Worm (Caenorhabditis elegans) whole organism, L1 larva: ENCODE results near the gene Y27F2A.6.

ENCODE experiments used
- elt-3 ChIP-seq, 6 experiments: fragments of 150-350 bp in 1 of 6; sonication (generic microtip); optimal IDR thresholded peaks; 2 replicates each; lab custom pipeline; 2017 to 2018; ENCODE audit warnings: missing biosample characterization in 6 of 6, missing genetic modification characterization in 6 of 6, inconsistent platforms in 1 of 6
- nhr-11 ChIP-seq: fragments of 150-350 bp; optimal IDR thresholded peaks from 2 replicates; lab custom pipeline; 2014; ENCODE audit warnings: missing biosample characterization, missing genetic modification characterization
- nhr-76 ChIP-seq: sonication (generic microtip); optimal IDR thresholded peaks from 2 replicates; lab custom pipeline; 2017; ENCODE audit warnings: missing biosample characterization, missing genetic modification characterization
- tbx-2 ChIP-seq: sonication (generic microtip); optimal IDR thresholded peaks from 2 replicates; lab custom pipeline; 2016; ENCODE audit warnings: missing genetic modification characterization, missing compliant biosample characterization
- unc-62 ChIP-seq: fragments of 150-350 bp; optimal IDR thresholded peaks from 2 replicates; lab custom pipeline; 2014; ENCODE audit warnings: missing biosample characterization, missing genetic modification reagents, missing genetic modification characterization

DNA sequence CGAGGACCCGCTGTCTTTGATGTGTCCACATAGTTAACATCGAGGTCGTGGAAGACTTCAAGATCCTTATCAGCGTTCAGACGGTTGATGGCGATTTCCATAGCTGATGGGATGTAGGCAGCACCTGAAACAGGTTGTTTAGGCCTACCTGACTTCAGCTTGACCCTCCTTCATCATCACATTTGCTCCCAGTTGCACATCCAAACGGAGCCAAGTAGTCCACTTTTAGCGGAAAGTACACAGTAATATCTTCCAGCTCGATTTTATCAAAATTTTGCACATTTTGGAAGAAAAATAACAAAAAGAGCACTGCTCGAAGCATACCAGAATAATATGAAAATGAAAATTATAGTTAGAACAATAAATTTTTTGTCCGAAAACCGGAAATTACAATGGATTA is 13.8 kb upstream of the Y27F2A.6 start, which contains the start of gene gcy-15:
- TF ChIP-seq unc-62 (GFP tag; lab: Kevin White, UChicago) (no peak), nhr-11 (tag; lab: Kevin White, UChicago) (no peak), tbx-2 (no peak), elt-3 (tag; optimal IDR thresholded peaks at IDR 0.05; lab: Kevin White, UChicago) (no peak), nhr-76 (no peak)
